Fruit fly (Drosophila melanogaster) whole organism, embryonic: ENCODE measurements around the gene CG15514.

Experiments used
- CG2875 ChIP-seq: fragments of 200-800 bp; sonication (Bioruptor generic); optimal IDR thresholded peaks from 2 replicates; lab custom pipeline; 2017; ENCODE audit warnings: missing biosample characterization, mild to moderate bottlenecking, missing genetic modification characterization, missing genetic modification reagents
- CG34422 ChIP-seq: fragments of 200-800 bp; sonication (Bioruptor generic); IDR thresholded peaks from 3 replicates; pipeline ENCODE4 v1.3.6; 2022; ENCODE audit warnings: missing biosample characterization, missing genetic modification characterization
- CG9727 ChIP-seq: fragments of 200-800 bp; sonication (Bioruptor generic); optimal IDR thresholded peaks from 3 replicates; lab custom pipeline; 2017; ENCODE audit warnings: missing biosample characterization, mild to moderate bottlenecking, missing genetic modification characterization
- Mes4 ChIP-seq: fragments of 200-800 bp; sonication (Bioruptor generic); optimal IDR thresholded peaks from 2 replicates; lab custom pipeline; 2016; ENCODE audit warnings: missing biosample characterization, missing genetic modification characterization
- Trl ChIP-seq, 3 experiments: fragments of >200 bp in 2 of 3; fragments of 200-800 bp in 1 of 3; sonication (Bioruptor generic) in 1 of 3; optimal IDR thresholded peaks; 2 replicates in 1 of 3; 3 replicates in 2 of 3; lab custom pipeline; 2016 to 2017; ENCODE audit warnings: missing biosample characterization in 1 of 3, missing genetic modification characterization in 1 of 3
- pho ChIP-seq: fragments of 200-800 bp; sonication (Bioruptor generic); optimal IDR thresholded peaks from 2 replicates; lab custom pipeline; 2016; ENCODE audit warnings: missing biosample characterization, missing genetic modification characterization

dm6 chr3R:29847126-29847525 lies 14.2 kb downstream of the CG15514 start:
- TF ChIP-seq Mes4 (GFP tag; lab: Kevin White, UChicago), result no peak
- TF ChIP-seq CG9727 (GFP tag; lab: Kevin White, UChicago), result no peak
- TF ChIP-seq pho (GFP tag; lab: Kevin White, UChicago), result no peak
- TF ChIP-seq CG2875 (GFP tag; lab: Kevin White, UChicago), result no peak
- TF ChIP-seq Trl (optimal IDR thresholded peaks at IDR 0.05; lab: Kevin White, UChicago), result no peak
- TF ChIP-seq Trl (GFP tag; optimal IDR thresholded peaks at IDR 0.05; lab: Kevin White, UChicago), result no peak
- TF ChIP-seq CG34422 (GFP tag; lab: Robert Waterston, UW), result 0 out of 3 replicates have a peak, but pooled peaks have one; percentile 32
